Fruit fly (Drosophila melanogaster): Measurements from ENCODE around the gene Arglu1.

The Arglu1 gene

DNA sequence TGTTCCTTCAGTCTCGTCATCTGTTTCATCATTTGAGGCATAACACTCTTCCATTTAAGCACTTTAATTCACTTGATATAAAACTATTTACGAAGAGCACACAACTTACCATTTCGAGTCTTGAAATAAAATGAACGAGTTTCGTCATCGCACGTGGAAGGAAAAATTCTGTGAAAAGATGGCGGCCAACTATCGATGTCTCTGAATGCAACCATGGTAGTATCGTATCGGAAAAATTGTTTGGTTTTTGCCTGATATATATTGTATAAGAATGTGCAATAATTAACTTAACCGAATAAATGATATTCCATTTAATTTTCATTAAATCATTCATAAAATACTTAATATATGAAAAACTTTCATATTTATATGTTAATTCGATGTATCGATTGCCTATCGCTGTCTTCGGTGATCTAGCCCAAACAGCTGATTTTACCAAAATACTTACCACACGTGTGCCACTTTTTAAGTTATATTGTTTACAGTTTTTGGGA lies 43.0 kb downstream of the Arglu1 start, which contains the start of gene Bka (continued):
- TF ChIP-seq crc (GFP tag; optimal IDR thresholded peaks at IDR 0.05), result no peak
- TF ChIP-seq Dfd (GFP tag; optimal IDR thresholded peaks at IDR 0.05), result no peak
- TF ChIP-seq vfl (GFP tag; optimal IDR thresholded peaks at IDR 0.05), result no peak
- peak; percentile 73 for TF ChIP-seq CG17829 (tag; optimal IDR thresholded peaks at IDR 0.05)
- TF ChIP-seq CG10366 (GFP tag; IDR thresholded peaks at IDR 0.05), result no peak
- TF ChIP-seq CG10654 (GFP tag; optimal IDR thresholded peaks at IDR 0.05), result no peak
- TF ChIP-seq chif (GFP tag; optimal IDR thresholded peaks at IDR 0.05), result no peak
- TF ChIP-seq CG6272 (GFP tag; IDR thresholded peaks at IDR 0.05), result no peak; the same call in 1 of the 2 replicates
- no peak for TF ChIP-seq C15 (GFP tag; IDR thresholded peaks at IDR 0.05)
- peak; percentile 8 for TF ChIP-seq bigmax (GFP tag; optimal IDR thresholded peaks at IDR 0.05)
- TF ChIP-seq Med (GFP tag), result peak; percentile 93
- peak; percentile 20 for TF ChIP-seq CG18476 (GFP tag; optimal IDR thresholded peaks at IDR 0.05)
- no peak for TF ChIP-seq esg (GFP tag; conservative IDR thresholded peaks at IDR 0.05)
- TF ChIP-seq CG14860 (GFP tag; IDR thresholded peaks at IDR 0.05; ENCODE audit: partially characterized antibody), result peak; percentile 98
- TF ChIP-seq CG10274 (GFP tag; optimal IDR thresholded peaks at IDR 0.05), result peak; percentile 22
- peak; percentile 92 for TF ChIP-seq trem (tag; optimal IDR thresholded peaks at IDR 0.05)
- peak; percentile 11 for TF ChIP-seq CG12299 (tag; optimal IDR thresholded peaks at IDR 0.05)
- TF ChIP-seq CG3726 (GFP tag; IDR thresholded peaks at IDR 0.05), result no peak
- peak; percentile 33; the same call in 1 of the 2 replicates for TF ChIP-seq Atf6 (GFP tag; IDR thresholded peaks at IDR 0.05)
- peak; percentile 73 for TF ChIP-seq odd (GFP tag; optimal IDR thresholded peaks at IDR 0.05)
- peak; percentile 6 for TF ChIP-seq pros (GFP tag; optimal IDR thresholded peaks at IDR 0.05)
- TF ChIP-seq CG7556 (GFP tag; optimal IDR thresholded peaks at IDR 0.05), result peak; percentile 38
- TF ChIP-seq Sox102F (GFP tag; optimal IDR thresholded peaks at IDR 0.05), result no peak
- TF ChIP-seq Oaz (GFP tag; IDR thresholded peaks at IDR 0.05), result no peak
- TF ChIP-seq CG2120 (GFP tag; optimal IDR thresholded peaks at IDR 0.05), result no peak
- TF ChIP-seq CG16779 (GFP tag; IDR thresholded peaks at IDR 0.05), result no peak
- TF ChIP-seq sens-2 (GFP tag; IDR thresholded peaks at IDR 0.05), result no peak
- peak; percentile 51 for TF ChIP-seq CG7839 (tag; optimal IDR thresholded peaks at IDR 0.05)
- no peak for TF ChIP-seq gcm2 (GFP tag; optimal IDR thresholded peaks at IDR 0.05)
- TF ChIP-seq gfzf (GFP tag; optimal IDR thresholded peaks at IDR 0.05), result peak; percentile 18
- TF ChIP-seq CG9215 (GFP tag; IDR thresholded peaks at IDR 0.05), result no peak
- no peak; the same call in 1 of the 2 replicates for TF ChIP-seq ttk (GFP tag; IDR thresholded peaks at IDR 0.05)
- TF ChIP-seq HmgZ (tag; optimal IDR thresholded peaks at IDR 0.05), result peak; percentile 83
- peak; percentile 51 for TF ChIP-seq kni (GFP tag; optimal IDR thresholded peaks at IDR 0.05)
- TF ChIP-seq bab2 (GFP tag; optimal IDR thresholded peaks at IDR 0.05), result no peak
- TF ChIP-seq HLHmδ (GFP tag; optimal IDR thresholded peaks at IDR 0.05), result no peak
- TF ChIP-seq CG7963 (GFP tag; IDR thresholded peaks at IDR 0.05; ENCODE audit: partially characterized antibody), result peak; percentile 93
- peak; percentile 88 for TF ChIP-seq CG42726 (GFP tag; IDR thresholded peaks at IDR 0.05; ENCODE audit: partially characterized antibody)
- peak; percentile 61 for TF ChIP-seq CoRest (tag; optimal IDR thresholded peaks at IDR 0.05)
- no peak for TF ChIP-seq Xrp1 (GFP tag; IDR thresholded peaks at IDR 0.05)
- no peak for TF ChIP-seq E2f1 (GFP tag; IDR thresholded peaks at IDR 0.05)
- no peak for TF ChIP-seq Atf-2 (GFP tag; optimal IDR thresholded peaks at IDR 0.05)
- peak; percentile 77 for TF ChIP-seq CG10543 (GFP tag; optimal IDR thresholded peaks at IDR 0.05)
- no peak for TF ChIP-seq Gug (GFP tag; IDR thresholded peaks at IDR 0.05)
- peak; percentile 99 for TF ChIP-seq knrl (GFP tag; IDR thresholded peaks at IDR 0.05; ENCODE audit: partially characterized antibody)
- TF ChIP-seq Asciz (GFP tag; optimal IDR thresholded peaks at IDR 0.05), result peak; percentile 52
- TF ChIP-seq kay (GFP tag; optimal IDR thresholded peaks at IDR 0.05), result no peak
- TF ChIP-seq CG2202 (tag; optimal IDR thresholded peaks at IDR 0.05), result peak; percentile 60
- TF ChIP-seq CG9609 (GFP tag; optimal IDR thresholded peaks at IDR 0.05), result no peak
- TF ChIP-seq CG7357 (GFP tag; IDR thresholded peaks at IDR 0.05), result no peak
- TF ChIP-seq dmrt11E (tag; optimal IDR thresholded peaks at IDR 0.05), result peak; percentile 58
